Fruit fly (Drosophila melanogaster): Measurements from ENCODE around the gene NijC.

- no peak for TF ChIP-seq Myc (optimal IDR thresholded peaks at IDR 0.05)
- TF ChIP-seq insv (optimal IDR thresholded peaks at IDR 0.05) = no peak
- TF ChIP-seq psq (optimal IDR thresholded peaks at IDR 0.05) = no peak
Measured at dm6 chr3R:12674041-12674623, 20.8 kb upstream of the NijC start, which contains the start of gene Gnmt.
